Fruit fly (Drosophila melanogaster) whole organism, wandering third instar larva: Measurements from ENCODE around the gene CG10341.

Experiments used
- CG32264 ChIP-seq: fragments of 200-800 bp; sonication (Bioruptor generic); optimal IDR thresholded peaks from 2 replicates; lab custom pipeline; 2016; ENCODE audit warnings: missing biosample characterization, missing genetic modification characterization
- CG9705 ChIP-seq: fragments of 200-800 bp; sonication (Bioruptor generic); optimal IDR thresholded peaks from 2 replicates; lab custom pipeline; 2018; ENCODE audit warnings: missing biosample characterization, mild to moderate bottlenecking, missing genetic modification characterization
- CrebA ChIP-seq: fragments of 200-800 bp; sonication (Bioruptor generic); optimal IDR thresholded peaks from 2 replicates; lab custom pipeline; 2016; ENCODE audit warnings: missing biosample characterization, mild to moderate bottlenecking, missing genetic modification characterization, borderline replicate concordance
- Dfd ChIP-seq: fragments of >200 bp; optimal IDR thresholded peaks from 2 replicates; lab custom pipeline; 2017; ENCODE audit warnings: missing biosample characterization, missing genetic modification characterization
- Dif ChIP-seq: fragments of 200-275, 200-300 bp; sonication (Bioruptor generic); optimal IDR thresholded peaks from 2 replicates; lab custom pipeline; 2018; ENCODE audit warnings: missing biosample characterization, missing genetic modification characterization; ENCODE audit not compliant: partially characterized antibody
- GATAd ChIP-seq: sonication (Bioruptor generic); optimal IDR thresholded peaks from 2 replicates; lab custom pipeline; 2016; ENCODE audit warnings: missing biosample characterization, missing genetic modification characterization
- HLH106 ChIP-seq: fragments of 200-800 bp; optimal IDR thresholded peaks from 3 replicates; lab custom pipeline; 2019; ENCODE audit warnings: missing biosample characterization, mild to moderate bottlenecking, missing genetic modification characterization, moderate library complexity
- Hnf4 ChIP-seq: fragments of 200-800 bp; sonication (Bioruptor generic); optimal IDR thresholded peaks from 2 replicates; lab custom pipeline; 2016; ENCODE audit warnings: missing biosample characterization, mild to moderate bottlenecking, missing genetic modification characterization
- Hr78 ChIP-seq: fragments of >200 bp; optimal IDR thresholded peaks from 2 replicates; lab custom pipeline; 2017; ENCODE audit warnings: missing biosample characterization, missing genetic modification characterization
- Hr83 ChIP-seq: fragments of 200-300 bp; sonication (Bioruptor generic); optimal IDR thresholded peaks from 2 replicates; lab custom pipeline; 2016; ENCODE audit warnings: missing biosample characterization, mild to moderate bottlenecking, missing genetic modification characterization, moderate library complexity; ENCODE audit not compliant: poor library complexity, severe bottlenecking
- Jra ChIP-seq: sonication (Bioruptor generic); optimal IDR thresholded peaks from 2 replicates; lab custom pipeline; 2016; ENCODE audit warnings: missing biosample characterization, missing genetic modification characterization
- Mio ChIP-seq: sonication (Bioruptor generic); optimal IDR thresholded peaks from 2 replicates; lab custom pipeline; 2016; ENCODE audit warnings: missing biosample characterization, missing genetic modification characterization
- Myc ChIP-seq: fragments of >200 bp; optimal IDR thresholded peaks from 2 replicates; lab custom pipeline; 2017
- N ChIP-seq: fragments of >200 bp; optimal IDR thresholded peaks from 2 replicates; lab custom pipeline; 2018; ENCODE audit warnings: missing biosample characterization, missing external identifiers, missing genetic modification characterization
- OdsH ChIP-seq: fragments of 200-800 bp; sonication (Bioruptor generic); optimal IDR thresholded peaks from 2 replicates; lab custom pipeline; 2016; ENCODE audit warnings: missing biosample characterization, mild to moderate bottlenecking, missing genetic modification characterization
- Rel ChIP-seq, 2 experiments: fragments of 200-800 bp; sonication (Bioruptor generic) in 1 of 2; optimal IDR thresholded peaks; 2 replicates in 1 of 2; 3 replicates in 1 of 2; lab custom pipeline; 2016 to 2019; ENCODE audit warnings: mild to moderate bottlenecking in 2 of 2, missing biosample characterization in 2 of 2, missing genetic modification characterization in 2 of 2, moderate library complexity in 1 of 2
- Sp1 ChIP-seq: fragments of 200-800 bp; sonication (Bioruptor generic); optimal IDR thresholded peaks from 3 replicates; lab custom pipeline; 2019; ENCODE audit warnings: missing biosample characterization, mild to moderate bottlenecking, missing genetic modification characterization, moderate library complexity
- br ChIP-seq: fragments of 200-800 bp; sonication (Bioruptor generic); optimal IDR thresholded peaks from 2 replicates; lab custom pipeline; 2016; ENCODE audit warnings: missing biosample characterization, missing genetic modification characterization
- brk ChIP-seq: fragments of 200-800 bp; sonication (Bioruptor generic); optimal IDR thresholded peaks from 2 replicates; lab custom pipeline; 2016; ENCODE audit warnings: missing biosample characterization, mild to moderate bottlenecking, missing genetic modification characterization
- dmrt93B ChIP-seq: fragments of 200-800 bp; sonication (Bioruptor generic); optimal IDR thresholded peaks from 2 replicates; lab custom pipeline; 2018; ENCODE audit warnings: missing biosample characterization, mild to moderate bottlenecking, missing genetic modification characterization
- dsf ChIP-seq: sonication (Bioruptor generic); optimal IDR thresholded peaks from 2 replicates; lab custom pipeline; 2016; ENCODE audit warnings: missing biosample characterization, missing genetic modification characterization, borderline replicate concordance
- ey ChIP-seq: fragments of 200-800 bp; sonication (Bioruptor generic); optimal IDR thresholded peaks from 2 replicates; lab custom pipeline; 2016; ENCODE audit warnings: missing biosample characterization, missing genetic modification characterization
- foxo ChIP-seq, 2 experiments: fragments of 200-800 bp; sonication (Bioruptor generic); optimal IDR thresholded peaks; 2 replicates in 1 of 2; 3 replicates in 1 of 2; lab custom pipeline; 2016 to 2017; ENCODE audit warnings: missing biosample characterization in 2 of 2, missing genetic modification characterization in 2 of 2
- fru ChIP-seq: fragments of 200-800 bp; sonication (Bioruptor generic); optimal IDR thresholded peaks from 3 replicates; lab custom pipeline; 2016; ENCODE audit warnings: missing biosample characterization, mild to moderate bottlenecking, missing genetic modification characterization
- h ChIP-seq: fragments of 200-800 bp; sonication (Bioruptor generic); optimal IDR thresholded peaks from 3 replicates; lab custom pipeline; 2016; ENCODE audit warnings: missing biosample characterization, mild to moderate bottlenecking, missing genetic modification characterization
- lola ChIP-seq: fragments of >200 bp; optimal IDR thresholded peaks from 2 replicates; lab custom pipeline; 2017; ENCODE audit warnings: missing biosample characterization, missing genetic modification characterization
- pan ChIP-seq: fragments of >200 bp; optimal IDR thresholded peaks from 2 replicates; lab custom pipeline; 2017
- psq ChIP-seq: fragments of 200-800 bp; sonication (Bioruptor generic); optimal IDR thresholded peaks from 3 replicates; lab custom pipeline; 2017; ENCODE audit warnings: missing biosample characterization, mild to moderate bottlenecking, missing genetic modification characterization, moderate library complexity
- rgr ChIP-seq: fragments of 200-800 bp; sonication (Bioruptor generic); optimal IDR thresholded peaks from 3 replicates; lab custom pipeline; 2016; ENCODE audit warnings: missing biosample characterization, mild to moderate bottlenecking, missing genetic modification characterization
- sage ChIP-seq: fragments of 200-800 bp; sonication (Bioruptor generic); optimal IDR thresholded peaks from 2 replicates; lab custom pipeline; 2016; ENCODE audit warnings: missing biosample characterization, mild to moderate bottlenecking, missing genetic modification characterization
- sv ChIP-seq: fragments of 200-800 bp; sonication (Bioruptor generic); optimal IDR thresholded peaks from 3 replicates; lab custom pipeline; 2016; ENCODE audit warnings: missing biosample characterization, missing genetic modification characterization
- tai ChIP-seq: sonication (Bioruptor generic); optimal IDR thresholded peaks from 2 replicates; lab custom pipeline; 2016; ENCODE audit warnings: missing biosample characterization, missing genetic modification characterization
- usp ChIP-seq: fragments of >200 bp; optimal IDR thresholded peaks from 2 replicates; lab custom pipeline; 2017; ENCODE audit warnings: missing biosample characterization, missing genetic modification characterization
- woc ChIP-seq: sonication (Bioruptor generic); optimal IDR thresholded peaks from 2 replicates; lab custom pipeline; 2016; ENCODE audit warnings: missing biosample characterization, mild to moderate bottlenecking, missing genetic modification characterization

The CG10341 gene

dm6 chr2L:18698559-18699130 is at the start of gene CG10341:
CG10341 (plus strand) TSS chr2L:18698714.
- TF ChIP-seq sv (GFP tag; lab: Kevin White, UChicago) (no peak), Dfd (no peak), Rel (GFP tag; optimal IDR thresholded peaks at IDR 0.05; lab: Kevin White, UChicago) (no peak), Rel (tag; optimal IDR thresholded peaks at IDR 0.05; lab: Kevin White, UChicago) (no peak), usp (GFP tag; lab: Kevin White, UChicago) (no peak), h (GFP tag; lab: Kevin White, UChicago) (peak; percentile 3), GATAd (GFP tag; lab: Kevin White, UChicago) (no peak), ey (GFP tag; lab: Kevin White, UChicago) (no peak), OdsH (GFP tag; lab: Kevin White, UChicago) (no peak), Dif (GFP tag; lab: Kevin White, UChicago) (no peak), woc (GFP tag; lab: Kevin White, UChicago) (no peak), Myc (lab: Kevin White, UChicago) (peak; percentile 36), dmrt93B (GFP tag; lab: Kevin White, UChicago) (no peak), foxo (GFP tag; optimal IDR thresholded peaks at IDR 0.05; lab: Kevin White, UChicago) (no peak), tai (no peak), lola (GFP tag; lab: Kevin White, UChicago) (no peak), sage (GFP tag; lab: Kevin White, UChicago) (peak; percentile 3), pan (lab: Kevin White, UChicago) (no peak), rgr (no peak)

- TF ChIP-seq lola (GFP tag; lab: Kevin White, UChicago) (no peak), Rel (GFP tag; optimal IDR thresholded peaks at IDR 0.05; lab: Kevin White, UChicago) (no peak), Rel (tag; optimal IDR thresholded peaks at IDR 0.05; lab: Kevin White, UChicago) (peak; percentile 83), h (GFP tag; lab: Kevin White, UChicago) (no peak)
Observed at dm6 chr2L:18652663-18653327, 45.7 kb upstream of the CG10341 start, which contains the start of gene Cyp310a1. Cyp310a1 (minus strand) TSS chr2L:18653010.

dm6 chr2L:18653328-18653675 is 45.2 kb upstream of the CG10341 start:
- TF ChIP-seq brk (peak; percentile 94), Hnf4 (peak; percentile 86), Sp1 (peak; percentile 80), dsf (GFP tag; lab: Kevin White, UChicago) (peak; percentile 38), Jra (GFP tag; lab: Kevin White, UChicago) (peak; percentile 69), tai (peak; percentile 71), Hr83 (peak; percentile 44), Hr78 (no peak), usp (GFP tag; lab: Kevin White, UChicago) (no peak), sage (GFP tag; lab: Kevin White, UChicago) (peak; percentile 94), dmrt93B (GFP tag; lab: Kevin White, UChicago) (peak; percentile 80), h (GFP tag; lab: Kevin White, UChicago) (peak; percentile 97), CG32264 (GFP tag; lab: Kevin White, UChicago) (peak; percentile 88), CG9705 (GFP tag; lab: Kevin White, UChicago) (peak; percentile 17), N (no peak), Rel (GFP tag; optimal IDR thresholded peaks at IDR 0.05; lab: Kevin White, UChicago) (peak; percentile 81), Rel (tag; optimal IDR thresholded peaks at IDR 0.05; lab: Kevin White, UChicago) (no peak), HLH106 (tag; lab: Kevin White, UChicago) (peak; percentile 90), Mio (peak; percentile 26), foxo (GFP tag; optimal IDR thresholded peaks at IDR 0.05; lab: Kevin White, UChicago) (peak; percentile 55 to 87), sv (GFP tag; lab: Kevin White, UChicago) (peak; percentile 41), Dfd (no peak), ey (GFP tag; lab: Kevin White, UChicago) (peak; percentile 92), fru (GFP tag; lab: Kevin White, UChicago) (peak; percentile 93), psq (GFP tag; lab: Kevin White, UChicago) (peak; percentile 86), pan (lab: Kevin White, UChicago) (peak; percentile 58), rgr (peak; percentile 95), OdsH (GFP tag; lab: Kevin White, UChicago) (peak; percentile 91), CrebA (GFP tag; lab: Kevin White, UChicago) (no peak), br (GFP tag; lab: Kevin White, UChicago) (peak; percentile 89), Dif (GFP tag; lab: Kevin White, UChicago) (no peak), woc (GFP tag; lab: Kevin White, UChicago) (peak; percentile 95)
